Fruit fly (Drosophila melanogaster): Measurements from ENCODE around the gene CG6067.
A peak's percentile ranks its signal among the peaks of the same experiment; 100 is the strongest.

DNA sequence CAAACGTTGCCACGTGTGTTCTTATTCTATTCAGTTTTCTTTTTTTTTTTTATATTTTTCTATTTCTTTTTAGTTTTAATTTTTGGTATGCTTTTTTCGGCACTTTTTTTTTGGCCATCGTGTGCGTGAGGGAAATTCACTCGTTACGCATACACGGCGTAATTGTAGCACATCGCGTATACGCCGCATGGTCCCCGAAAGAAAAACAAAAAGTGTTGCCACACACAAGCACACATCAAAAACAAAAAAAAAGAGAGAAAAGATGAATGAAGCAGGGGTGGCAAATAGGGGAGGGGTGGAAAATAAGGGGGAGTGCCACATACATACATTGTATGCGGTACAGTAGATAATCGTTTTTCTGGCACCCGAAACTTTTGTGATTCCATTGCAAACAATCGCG lies 22.3 kb downstream of the CG6067 start:
- TF ChIP-seq Hr39 (GFP tag; optimal IDR thresholded peaks at IDR 0.05), result no peak
- peak; percentile 38; the same call in 1 of the 2 replicates for TF ChIP-seq CG11294 (GFP tag; IDR thresholded peaks at IDR 0.05)
- no peak for TF ChIP-seq Ets96B (tag; optimal IDR thresholded peaks at IDR 0.05)
- no peak for TF ChIP-seq salr (GFP tag; optimal IDR thresholded peaks at IDR 0.05)
- TF ChIP-seq Smox (GFP tag; optimal IDR thresholded peaks at IDR 0.05), result no peak
